Fruit fly (Drosophila melanogaster): Measurements from ENCODE around the gene Rfk.

Gene Rfk

dm6 chr3R:7913139-7913538 is at the start of gene Rfk (continued):
- TF ChIP-seq CG17829 (tag; optimal IDR thresholded peaks at IDR 0.05): peak; percentile 32
- TF ChIP-seq CG9817 (tag; optimal IDR thresholded peaks at IDR 0.05): peak; percentile 9
- no peak for TF ChIP-seq CG42726 (GFP tag; IDR thresholded peaks at IDR 0.05; ENCODE audit: partially characterized antibody)
- TF ChIP-seq crp (GFP tag; optimal IDR thresholded peaks at IDR 0.05): peak; percentile 77 to 94
- TF ChIP-seq CG4404 (GFP tag; IDR thresholded peaks at IDR 0.05): no peak
- TF ChIP-seq phol (tag; optimal IDR thresholded peaks at IDR 0.05): peak; percentile 40
- TF ChIP-seq CG12219 (GFP tag; optimal IDR thresholded peaks at IDR 0.05): no peak
- peak; percentile 99 for TF ChIP-seq trem (tag; optimal IDR thresholded peaks at IDR 0.05)
- TF ChIP-seq twi (tag; optimal IDR thresholded peaks at IDR 0.05): no peak
- TF ChIP-seq pb (GFP tag; optimal IDR thresholded peaks at IDR 0.05): no peak
- TF ChIP-seq Nf-YC (tag; optimal IDR thresholded peaks at IDR 0.05): peak; percentile 33
- no peak for TF ChIP-seq CG32767 (GFP tag; IDR thresholded peaks at IDR 0.05)
- no peak for TF ChIP-seq Trl (optimal IDR thresholded peaks at IDR 0.05)
- peak; percentile 19 for TF ChIP-seq Trl (GFP tag; optimal IDR thresholded peaks at IDR 0.05)
- peak; percentile 35 for TF ChIP-seq nmo (GFP tag; optimal IDR thresholded peaks at IDR 0.05)
- no peak for TF ChIP-seq ERR (GFP tag; optimal IDR thresholded peaks at IDR 0.05)
- no peak for TF ChIP-seq CG5245 (GFP tag; optimal IDR thresholded peaks at IDR 0.05)
- TF ChIP-seq sug (tag; optimal IDR thresholded peaks at IDR 0.05): peak; percentile 34
- TF ChIP-seq CG7556 (GFP tag; optimal IDR thresholded peaks at IDR 0.05): no peak
- no peak for TF ChIP-seq Oaz (GFP tag; IDR thresholded peaks at IDR 0.05)
- peak; percentile 47 for TF ChIP-seq CG13424 (tag; optimal IDR thresholded peaks at IDR 0.05)
- TF ChIP-seq Doc3 (GFP tag; IDR thresholded peaks at IDR 0.05; ENCODE audit: partially characterized antibody): peak; percentile 44; the same call in 1 of the 3 replicates
- 0 out of 2 replicates have a peak, but pooled peaks have one; percentile 30 for TF ChIP-seq Scr (GFP tag; IDR thresholded peaks at IDR 0.05; ENCODE audit: partially characterized antibody)
- TF ChIP-seq ken (GFP tag; IDR thresholded peaks at IDR 0.05): no peak
- no peak for TF ChIP-seq Antp (GFP tag; optimal IDR thresholded peaks at IDR 0.05)
- TF ChIP-seq GATAe (GFP tag; conservative IDR thresholded peaks at IDR 0.05): no peak
- TF ChIP-seq CG10267 (tag; optimal IDR thresholded peaks at IDR 0.05): peak; percentile 56
- TF ChIP-seq CG30403 (GFP tag; optimal IDR thresholded peaks at IDR 0.05): peak; percentile 34
- peak; percentile 78 for TF ChIP-seq Med (GFP tag)
- no peak for TF ChIP-seq CG3726 (GFP tag; IDR thresholded peaks at IDR 0.05)
- no peak for TF ChIP-seq Lpt (GFP tag; optimal IDR thresholded peaks at IDR 0.05)
- TF ChIP-seq B-H2 (GFP tag; optimal IDR thresholded peaks at IDR 0.05): no peak
- TF ChIP-seq odd (GFP tag; optimal IDR thresholded peaks at IDR 0.05): no peak
- TF ChIP-seq BtbVII (GFP tag; optimal IDR thresholded peaks at IDR 0.05): no peak
- TF ChIP-seq vfl (GFP tag; optimal IDR thresholded peaks at IDR 0.05): no peak
- TF ChIP-seq stwl (tag; optimal IDR thresholded peaks at IDR 0.05): peak; percentile 61
- no peak for TF ChIP-seq ci (GFP tag; IDR thresholded peaks at IDR 0.05)
- TF ChIP-seq CG17359 (tag; optimal IDR thresholded peaks at IDR 0.05): peak; percentile 26
- 0 out of 2 replicates have a peak, but pooled peaks have one; percentile 6 for TF ChIP-seq CG3847 (GFP tag; IDR thresholded peaks at IDR 0.05)
- peak; percentile 37 for TF ChIP-seq grau (tag; optimal IDR thresholded peaks at IDR 0.05)
- TF ChIP-seq fru (optimal IDR thresholded peaks at IDR 0.05): no peak
- TF ChIP-seq Lim3 (GFP tag; IDR thresholded peaks at IDR 0.05): no peak
- no peak for TF ChIP-seq nom (GFP tag; optimal IDR thresholded peaks at IDR 0.05)
- no peak for TF ChIP-seq Vsx1 (GFP tag; optimal IDR thresholded peaks at IDR 0.05)
- peak; percentile 21; the same call in 1 of the 2 replicates for TF ChIP-seq slbo (GFP tag; IDR thresholded peaks at IDR 0.05)
- no peak for TF ChIP-seq run (tag; optimal IDR thresholded peaks at IDR 0.05)
- TF ChIP-seq CG8478 (optimal IDR thresholded peaks at IDR 0.05): no peak
- TF ChIP-seq CG3995 (GFP tag; optimal IDR thresholded peaks at IDR 0.05): no peak
- TF ChIP-seq Bteb2 (GFP tag; optimal IDR thresholded peaks at IDR 0.05): peak; percentile 36
- no peak for TF ChIP-seq wor (GFP tag; IDR thresholded peaks at IDR 0.05)
- peak; percentile 41 for TF ChIP-seq Ets97D (GFP tag; optimal IDR thresholded peaks at IDR 0.05)
- no peak for TF ChIP-seq CG18599 (GFP tag; optimal IDR thresholded peaks at IDR 0.05)
